Worm (Caenorhabditis elegans) whole organism, L3 larva: ENCODE results near the gene C09G12.17.

Source experiments
- ZK546.5 ChIP-seq: sonication (generic microtip); optimal IDR thresholded peaks from 2 replicates; lab custom pipeline; 2017; ENCODE audit warnings: missing biosample characterization, missing genetic modification characterization
- ama-1 ChIP-seq: fragments of 150-350 bp; optimal IDR thresholded peaks from 2 replicates; lab custom pipeline; 2018
- ceh-16 ChIP-seq: sonication (generic microtip); optimal IDR thresholded peaks from 2 replicates; lab custom pipeline; 2017; ENCODE audit warnings: missing biosample characterization, missing genetic modification characterization
- ceh-9 ChIP-seq: sonication (generic microtip); optimal IDR thresholded peaks from 2 replicates; lab custom pipeline; 2018; ENCODE audit warnings: missing biosample characterization, missing genetic modification characterization
- egl-27 ChIP-seq: sonication (generic microtip); optimal IDR thresholded peaks from 4 replicates; lab custom pipeline; 2017; ENCODE audit warnings: missing biosample characterization, missing genetic modification reagents, missing genetic modification characterization
- elt-1 ChIP-seq: fragments of 150-350 bp; optimal IDR thresholded peaks from 2 replicates; lab custom pipeline; 2014; ENCODE audit warnings: missing biosample characterization, missing genetic modification characterization
- elt-2 ChIP-seq: sonication (generic microtip); optimal IDR thresholded peaks from 2 replicates; lab custom pipeline; 2016; ENCODE audit warnings: missing genetic modification reagents, mild to moderate bottlenecking, missing genetic modification characterization, missing compliant biosample characterization
- elt-3 ChIP-seq, 3 experiments: fragments of 150-350 bp in 1 of 3; sonication (generic microtip) in 2 of 3; optimal IDR thresholded peaks; 2 replicates in 2 of 3; 4 replicates in 1 of 3; lab custom pipeline; 2014 to 2017; ENCODE audit warnings: missing biosample characterization in 3 of 3, missing genetic modification characterization in 3 of 3
- fos-1 ChIP-seq: fragments of 150-350 bp; optimal IDR thresholded peaks from 2 replicates; lab custom pipeline; 2014; ENCODE audit warnings: missing biosample characterization, missing genetic modification characterization
- hmg-11 ChIP-seq: sonication (generic microtip); optimal IDR thresholded peaks from 2 replicates; lab custom pipeline; 2016; ENCODE audit warnings: missing genetic modification characterization, missing compliant biosample characterization
- lin-39 ChIP-seq: fragments of 150-350 bp; optimal IDR thresholded peaks from 2 replicates; lab custom pipeline; 2018; ENCODE audit warnings: missing biosample characterization, missing genetic modification reagents, missing genetic modification characterization
- lsy-12 ChIP-seq: sonication (generic microtip); optimal IDR thresholded peaks from 2 replicates; lab custom pipeline; 2016; ENCODE audit warnings: mild to moderate bottlenecking, missing genetic modification characterization, missing compliant biosample characterization
- mdl-1 ChIP-seq: fragments of 150-350 bp; optimal IDR thresholded peaks from 2 replicates; lab custom pipeline; 2014; ENCODE audit warnings: missing biosample characterization, missing genetic modification characterization
- nfya-1 ChIP-seq: sonication (generic microtip); optimal IDR thresholded peaks from 2 replicates; lab custom pipeline; 2017; ENCODE audit warnings: missing genetic modification characterization, mild to moderate bottlenecking, missing compliant biosample characterization, antibody characterized with exemption, moderate library complexity; ENCODE audit not compliant: insufficient read depth
- nhr-11 ChIP-seq: fragments of 150-350 bp; optimal IDR thresholded peaks from 2 replicates; lab custom pipeline; 2014; ENCODE audit warnings: missing biosample characterization, missing genetic modification characterization
- nhr-12 ChIP-seq: fragments of 150-350 bp; optimal IDR thresholded peaks from 2 replicates; lab custom pipeline; 2014; ENCODE audit warnings: missing biosample characterization, missing genetic modification characterization
- nhr-23 ChIP-seq: fragments of 150-350 bp; optimal IDR thresholded peaks from 2 replicates; lab custom pipeline; 2014; ENCODE audit warnings: missing biosample characterization, missing genetic modification reagents, missing genetic modification characterization
- nhr-237 ChIP-seq: fragments of 150-350 bp; optimal IDR thresholded peaks from 2 replicates; lab custom pipeline; 2014; ENCODE audit warnings: missing biosample characterization, missing genetic modification characterization
- nhr-25 ChIP-seq: sonication (generic microtip); optimal IDR thresholded peaks from 2 replicates; lab custom pipeline; 2017; ENCODE audit warnings: missing biosample characterization, missing genetic modification characterization
- nhr-28 ChIP-seq: fragments of 150-350 bp; optimal IDR thresholded peaks from 2 replicates; lab custom pipeline; 2014; ENCODE audit warnings: missing biosample characterization, missing genetic modification characterization
- nhr-43 ChIP-seq: sonication (generic microtip); optimal IDR thresholded peaks from 2 replicates; lab custom pipeline; 2016; ENCODE audit warnings: mild to moderate bottlenecking, missing genetic modification characterization, missing compliant biosample characterization; ENCODE audit not compliant: poor library complexity, severe bottlenecking
- nhr-76 ChIP-seq: fragments of 150-350 bp; sonication (generic microtip); optimal IDR thresholded peaks from 5 replicates; lab custom pipeline; 2014; ENCODE audit warnings: missing biosample characterization, missing genetic modification characterization
- nhr-77 ChIP-seq: fragments of 150-350 bp; optimal IDR thresholded peaks from 2 replicates; lab custom pipeline; 2014; ENCODE audit warnings: missing biosample characterization, missing genetic modification characterization
- pha-4 ChIP-seq: fragments of 150-350 bp; optimal IDR thresholded peaks from 2 replicates; lab custom pipeline; 2014; ENCODE audit warnings: missing biosample characterization, missing genetic modification reagents, missing genetic modification characterization
- pqm-1 ChIP-seq: fragments of 150-350 bp; optimal IDR thresholded peaks from 2 replicates; lab custom pipeline; 2017; ENCODE audit warnings: missing biosample characterization, missing genetic modification characterization, inconsistent platforms
- sea-2 ChIP-seq: fragments of 150-350 bp; sonication (generic microtip); optimal IDR thresholded peaks from 4 replicates; lab custom pipeline; 2014; ENCODE audit warnings: missing biosample characterization, missing genetic modification reagents, missing genetic modification characterization
- snpc-4 ChIP-seq: fragments of 150-350 bp; optimal IDR thresholded peaks from 2 replicates; lab custom pipeline; 2014; ENCODE audit warnings: missing biosample characterization, missing genetic modification characterization
- tbx-2 ChIP-seq: sonication (generic microtip); optimal IDR thresholded peaks from 2 replicates; lab custom pipeline; 2016; ENCODE audit warnings: mild to moderate bottlenecking, missing genetic modification characterization, missing compliant biosample characterization
- unc-39 ChIP-seq: sonication (generic microtip); optimal IDR thresholded peaks from 4 replicates; lab custom pipeline; 2017; ENCODE audit warnings: missing biosample characterization, missing genetic modification characterization
- unc-62 ChIP-seq: fragments of 150-350 bp; sonication (generic microtip); optimal IDR thresholded peaks from 4 replicates; lab custom pipeline; 2014; ENCODE audit warnings: missing biosample characterization, missing genetic modification reagents, missing genetic modification characterization
- zag-1 ChIP-seq: fragments of 150-350 bp; optimal IDR thresholded peaks from 2 replicates; lab custom pipeline; 2014; ENCODE audit warnings: missing biosample characterization, missing genetic modification characterization
- ztf-11 ChIP-seq: fragments of 150-350 bp; optimal IDR thresholded peaks from 2 replicates; lab custom pipeline; 2014; ENCODE audit warnings: missing biosample characterization, missing genetic modification characterization
- ztf-4 ChIP-seq: fragments of 150-350 bp; optimal IDR thresholded peaks from 2 replicates; lab custom pipeline; 2014; ENCODE audit warnings: missing biosample characterization, missing genetic modification characterization

C09G12.17 gene

ce11 chrIV:3477124-3477523 lies 19.1 kb downstream of the C09G12.17 start, which contains the start of gene srz-69:
TSS of gene srz-69 (minus strand) at chrIV:3477224.
- TF ChIP-seq lin-39 (tag; lab: Kevin White, UChicago), result no peak
- TF ChIP-seq sea-2 (GFP tag; lab: Kevin White, UChicago), result no peak
- TF ChIP-seq nhr-25 (tag; lab: Kevin White, UChicago), result no peak
- TF ChIP-seq elt-3 (tag; optimal IDR thresholded peaks at IDR 0.05; lab: Kevin White, UChicago), result no peak
- no peak for TF ChIP-seq ceh-9 (tag; lab: Kevin White, UChicago)
- TF ChIP-seq hmg-11 (tag; lab: Kevin White, UChicago), result no peak
- TF ChIP-seq tbx-2 (tag; lab: Kevin White, UChicago), result no peak
- TF ChIP-seq fos-1 (tag; lab: Kevin White, UChicago), result no peak
- TF ChIP-seq pqm-1 (tag; lab: Kevin White, UChicago), result no peak
- no peak for TF ChIP-seq zag-1 (tag; lab: Kevin White, UChicago)
- TF ChIP-seq elt-2 (tag; lab: Kevin White, UChicago), result no peak
- TF ChIP-seq nhr-76 (tag; lab: Kevin White, UChicago), result no peak

- TF ChIP-seq ztf-4 (tag; lab: Kevin White, UChicago), result no peak
- TF ChIP-seq unc-39 (tag; lab: Kevin White, UChicago), result no peak
- TF ChIP-seq lsy-12, result no peak
- TF ChIP-seq nhr-43 (tag; lab: Kevin White, UChicago), result no peak
- no peak for TF ChIP-seq ZK546.5 (tag; lab: Kevin White, UChicago)
- TF ChIP-seq nhr-77, result no peak
- no peak for TF ChIP-seq nhr-28 (tag; lab: Kevin White, UChicago)
- TF ChIP-seq nhr-12 (tag; lab: Kevin White, UChicago), result no peak
- TF ChIP-seq nhr-25 (tag; lab: Kevin White, UChicago), result no peak
- TF ChIP-seq sea-2 (GFP tag; lab: Kevin White, UChicago), result no peak
- no peak for TF ChIP-seq nhr-23
- TF ChIP-seq mdl-1, result no peak
- no peak for TF ChIP-seq ceh-16 (tag; lab: Kevin White, UChicago)
- TF ChIP-seq fos-1 (tag; lab: Kevin White, UChicago), result no peak
- no peak for TF ChIP-seq nfya-1 (tag; lab: Kevin White, UChicago)
- TF ChIP-seq ztf-11, result no peak
These were observed 26.5 kb downstream of the C09G12.17 start, which contains the start of gene F58E2.2 for ce11 chrIV:3469742-3470141. TSS of gene F58E2.2 (plus strand) at chrIV:3470042.

- TF ChIP-seq ceh-9 (tag; lab: Kevin White, UChicago) (no peak), hmg-11 (tag; lab: Kevin White, UChicago) (no peak), unc-39 (tag; lab: Kevin White, UChicago) (no peak), elt-1 (tag; lab: Kevin White, UChicago) (no peak), nfya-1 (tag; lab: Kevin White, UChicago) (no peak), ceh-16 (tag; lab: Kevin White, UChicago) (no peak), nhr-76 (tag; lab: Kevin White, UChicago) (no peak), zag-1 (tag; lab: Kevin White, UChicago) (no peak), egl-27 (tag; lab: Kevin White, UChicago) (no peak), nhr-23 (no peak), snpc-4 (tag; lab: Kevin White, UChicago) (no peak), nhr-237 (no peak)
These were observed 28.5 kb downstream of the C09G12.17 start for ce11 chrIV:3467751-3468150.

ce11 chrIV:3467128-3467527 lies 29.1 kb downstream of the C09G12.17 start, which contains the start of gene F58E2.3:
TSS of gene F58E2.3 (plus strand) at chrIV:3467428.
- TF ChIP-seq ama-1, result no peak
- no peak for TF ChIP-seq ceh-16 (tag; lab: Kevin White, UChicago)
- TF ChIP-seq nhr-77, result no peak
- no peak for TF ChIP-seq nhr-11 (tag; lab: Kevin White, UChicago)
- no peak for TF ChIP-seq nhr-28 (tag; lab: Kevin White, UChicago)

ce11 chrIV:3463254-3463653 lies 33.0 kb downstream of the C09G12.17 start, which contains the start of gene F58E2.4:
TSS of gene F58E2.4 (plus strand) at chrIV:3463387.
- TF ChIP-seq nhr-76 (tag; lab: Kevin White, UChicago) (no peak), unc-62 (GFP tag; lab: Kevin White, UChicago) (no peak), hmg-11 (tag; lab: Kevin White, UChicago) (no peak), pha-4 (no peak), sea-2 (GFP tag; lab: Kevin White, UChicago) (no peak)
